Worm (Caenorhabditis elegans) whole organism, L1 larva: ENCODE results near the gene sre-40.

Source experiments
- C04F5.9 ChIP-seq: sonication (generic microtip); optimal IDR thresholded peaks from 2 replicates; lab custom pipeline; 2016; ENCODE audit warnings: missing genetic modification characterization, missing compliant biosample characterization
- aly-2 ChIP-seq: fragments of 150-350 bp; optimal IDR thresholded peaks from 2 replicates; lab custom pipeline; 2014; ENCODE audit warnings: missing biosample characterization, missing genetic modification characterization
- blmp-1 ChIP-seq: fragments of 150-350 bp; optimal IDR thresholded peaks from 2 replicates; lab custom pipeline; 2014; ENCODE audit warnings: missing biosample characterization, missing genetic modification characterization
- ceh-63 ChIP-seq: fragments of 200-800 bp; sonication (Bioruptor generic); optimal IDR thresholded peaks from 2 replicates; lab custom pipeline; 2018; ENCODE audit warnings: mild to moderate bottlenecking, missing genetic modification characterization, missing compliant biosample characterization
- ceh-8 ChIP-seq: fragments of 200-800 bp; sonication (Bioruptor generic); optimal IDR thresholded peaks from 2 replicates; lab custom pipeline; 2018; ENCODE audit warnings: mild to moderate bottlenecking, missing genetic modification characterization, moderate library complexity, missing compliant biosample characterization
- ces-1 ChIP-seq: fragments of 150-350 bp; optimal IDR thresholded peaks from 2 replicates; lab custom pipeline; 2014; ENCODE audit warnings: missing biosample characterization, missing genetic modification reagents, missing genetic modification characterization
- dsc-1 ChIP-seq: sonication (generic microtip); optimal IDR thresholded peaks from 2 replicates; lab custom pipeline; 2016; ENCODE audit warnings: mild to moderate bottlenecking, missing genetic modification characterization, missing compliant biosample characterization
- efl-1 ChIP-seq, 4 experiments: fragments of 150-350 bp; optimal IDR thresholded peaks in 3 of 4; peaks in 1 of 4; 1 replicate in 1 of 4; 2 replicates in 3 of 4; lab custom pipeline; 2014; ENCODE audit warnings: missing biosample characterization in 2 of 4, missing genetic modification characterization in 2 of 4, missing genetic modification reagents in 2 of 4
- egl-13 ChIP-seq: sonication (generic microtip); optimal IDR thresholded peaks from 2 replicates; lab custom pipeline; 2016; ENCODE audit warnings: missing genotype, missing genetic modification reagents, missing genetic modification characterization, missing compliant biosample characterization
- ets-5 ChIP-seq: fragments of 200-800 bp; sonication (Bioruptor generic); IDR thresholded peaks from 2 replicates; pipeline ENCODE4 v1.3.6; 2022; ENCODE audit warnings: missing genetic modification characterization, missing compliant biosample characterization
- fkh-4 ChIP-seq: sonication (generic microtip); optimal IDR thresholded peaks from 2 replicates; lab custom pipeline; 2016; ENCODE audit warnings: missing compliant biosample characterization, missing genetic modification characterization, borderline replicate concordance
- fkh-8 ChIP-seq: sonication (generic microtip); optimal IDR thresholded peaks from 2 replicates; lab custom pipeline; 2016; ENCODE audit warnings: mild to moderate bottlenecking, missing genetic modification characterization, missing compliant biosample characterization
- fos-1 ChIP-seq: fragments of 150-350 bp; optimal IDR thresholded peaks from 2 replicates; lab custom pipeline; 2014; ENCODE audit warnings: missing biosample characterization, missing genetic modification characterization
- hpl-2 ChIP-seq: fragments of 150-350 bp; optimal IDR thresholded peaks from 2 replicates; lab custom pipeline; 2014; ENCODE audit warnings: missing biosample characterization, missing genetic modification reagents, missing genetic modification characterization
- jun-1 ChIP-seq: fragments of 150-350 bp; optimal IDR thresholded peaks from 2 replicates; lab custom pipeline; 2014; ENCODE audit warnings: missing biosample characterization, missing genetic modification reagents, missing genetic modification characterization
- lin-14 ChIP-seq: fragments of 200-800 bp; sonication (Bioruptor generic); optimal IDR thresholded peaks from 2 replicates; lab custom pipeline; 2018; ENCODE audit warnings: mild to moderate bottlenecking, missing genetic modification characterization, moderate library complexity, missing compliant biosample characterization
- lin-15B ChIP-seq: fragments of 150-350 bp; sonication (generic microtip); optimal IDR thresholded peaks from 3 replicates; lab custom pipeline; 2014; ENCODE audit warnings: missing biosample characterization, missing genetic modification characterization
- lin-35 ChIP-seq, 2 experiments: fragments of 150-350 bp; optimal IDR thresholded peaks; 2 replicates each; lab custom pipeline; 2014; ENCODE audit warnings: missing biosample characterization in 2 of 2, missing genetic modification characterization in 2 of 2, missing genetic modification reagents in 2 of 2
- lin-39 ChIP-seq: fragments of 150-350 bp; optimal IDR thresholded peaks from 2 replicates; lab custom pipeline; 2014; ENCODE audit warnings: missing biosample characterization, missing genetic modification reagents, missing genetic modification characterization
- lsy-2 ChIP-seq, 2 experiments: fragments of 150-350 bp; optimal IDR thresholded peaks; 2 replicates each; lab custom pipeline; 2014; ENCODE audit warnings: missing biosample characterization in 2 of 2, missing genetic modification characterization in 2 of 2
- mab-9 ChIP-seq: fragments of 200-800 bp; sonication (Bioruptor generic); IDR thresholded peaks from 2 replicates; pipeline ENCODE4 v1.3.6; 2022; ENCODE audit warnings: missing genetic modification reagents, missing genetic modification characterization, missing compliant biosample characterization
- mdl-1 ChIP-seq, 2 experiments: fragments of 150-350 bp; optimal IDR thresholded peaks; 2 replicates each; lab custom pipeline; 2014 to 2017; ENCODE audit warnings: missing biosample characterization in 2 of 2, missing genetic modification characterization in 2 of 2, inconsistent platforms in 1 of 2
- nhr-12 ChIP-seq: sonication (generic microtip); optimal IDR thresholded peaks from 2 replicates; lab custom pipeline; 2017; ENCODE audit warnings: missing biosample characterization, missing genetic modification characterization
- nhr-71 ChIP-seq: sonication (generic microtip); optimal IDR thresholded peaks from 2 replicates; lab custom pipeline; 2016; ENCODE audit warnings: mild to moderate bottlenecking, missing genetic modification characterization, moderate library complexity, missing compliant biosample characterization
- nhr-76 ChIP-seq: sonication (generic microtip); optimal IDR thresholded peaks from 2 replicates; lab custom pipeline; 2017; ENCODE audit warnings: missing biosample characterization, missing genetic modification characterization
- skn-1 ChIP-seq: fragments of 150-350 bp; optimal IDR thresholded peaks from 2 replicates; lab custom pipeline; 2014; ENCODE audit warnings: missing biosample characterization, missing genetic modification characterization
- snpc-4 ChIP-seq: fragments of 150-350 bp; optimal IDR thresholded peaks from 2 replicates; lab custom pipeline; 2014; ENCODE audit warnings: missing biosample characterization, missing genetic modification characterization
- zag-1 ChIP-seq: fragments of 150-350 bp; optimal IDR thresholded peaks from 2 replicates; lab custom pipeline; 2014; ENCODE audit warnings: missing biosample characterization, missing genetic modification characterization
- ztf-11 ChIP-seq, 2 experiments: sonication (generic microtip); optimal IDR thresholded peaks; 2 replicates each; lab custom pipeline; 2016 to 2017; ENCODE audit warnings: missing genetic modification characterization in 2 of 2, missing biosample characterization in 1 of 2, missing compliant biosample characterization in 1 of 2

The sre-40 gene

DNA sequence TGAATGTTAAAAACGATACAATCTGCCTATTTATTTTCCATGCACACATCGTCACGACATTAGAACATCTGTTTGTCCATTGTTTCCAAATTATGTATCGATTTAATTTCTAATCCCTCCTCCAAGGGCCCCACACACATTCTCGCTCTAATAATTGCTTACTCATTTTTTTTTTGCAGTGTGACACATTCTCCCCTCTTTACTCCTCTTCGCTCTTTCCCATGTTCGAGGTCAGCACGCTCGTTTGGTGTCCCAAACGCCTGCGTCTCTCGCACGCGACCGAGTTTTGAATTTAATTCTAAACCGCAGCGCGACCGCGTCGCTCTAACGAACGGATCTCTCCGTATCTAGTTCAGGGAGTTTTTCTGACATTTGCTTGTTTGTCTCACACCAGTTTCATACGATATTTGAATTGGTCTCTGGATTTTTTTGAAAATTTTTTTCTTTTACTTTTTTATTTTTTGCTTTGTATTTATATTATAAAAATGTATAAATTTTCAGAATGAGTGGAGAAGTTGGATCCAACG lies 10.9 kb downstream of the sre-40 start, which contains the start of the genes clec-140 and hmg-11 (continued):
- TF ChIP-seq snpc-4 (tag; lab: Kevin White, UChicago) (peak; percentile 12), ztf-11 (tag; optimal IDR thresholded peaks at IDR 0.05; lab: Kevin White, UChicago) (peak in 1 of 2 experiments; percentile 55), lin-15B (tag; lab: Kevin White, UChicago) (peak; percentile 28), mab-9 (no peak), lin-14 (GFP tag; lab: Kevin White, UChicago) (peak; percentile 96), mdl-1 (tag; optimal IDR thresholded peaks at IDR 0.05; lab: Kevin White, UChicago) (peak in 1 of 2 experiments; percentile 79), ets-5 (no peak)

DNA sequence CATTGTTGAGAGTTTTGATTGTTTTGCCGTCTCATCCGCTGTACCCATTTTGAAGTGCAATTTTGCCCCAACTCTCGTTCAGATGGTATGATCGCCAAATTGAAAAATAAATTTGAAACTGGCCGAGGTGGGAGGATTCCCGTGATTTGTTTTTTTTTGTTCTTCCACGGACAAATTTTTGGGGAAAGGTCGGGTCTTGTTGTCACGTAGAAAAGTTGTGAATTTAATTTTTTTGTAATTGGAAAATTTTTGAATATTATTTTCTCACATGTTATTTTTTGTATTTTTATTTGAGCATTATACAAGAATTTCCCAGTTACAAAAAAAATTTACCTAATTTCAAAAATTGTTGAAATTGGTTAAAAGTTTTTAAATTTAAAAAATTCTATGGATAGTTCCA lies 11.9 kb downstream of the sre-40 start, which contains the start of gene T05A7.6:
TSS of gene T05A7.6 (minus strand) at position 101 of the 400 bp plus-strand sequence.
- TF ChIP-seq ces-1 (GFP tag; lab: Kevin White, UChicago): no peak
- no peak for TF ChIP-seq lsy-2 (tag; optimal IDR thresholded peaks at IDR 0.05; lab: Kevin White, UChicago)
- no peak for TF ChIP-seq nhr-71 (tag; lab: Kevin White, UChicago)
- TF ChIP-seq blmp-1 (tag; lab: Kevin White, UChicago): no peak
- TF ChIP-seq fkh-8: no peak
- TF ChIP-seq nhr-76 (tag; lab: Kevin White, UChicago): no peak
- TF ChIP-seq C04F5.9: no peak
- TF ChIP-seq egl-13: no peak
- no peak for TF ChIP-seq skn-1
- TF ChIP-seq lin-14 (GFP tag; lab: Kevin White, UChicago): no peak

DNA sequence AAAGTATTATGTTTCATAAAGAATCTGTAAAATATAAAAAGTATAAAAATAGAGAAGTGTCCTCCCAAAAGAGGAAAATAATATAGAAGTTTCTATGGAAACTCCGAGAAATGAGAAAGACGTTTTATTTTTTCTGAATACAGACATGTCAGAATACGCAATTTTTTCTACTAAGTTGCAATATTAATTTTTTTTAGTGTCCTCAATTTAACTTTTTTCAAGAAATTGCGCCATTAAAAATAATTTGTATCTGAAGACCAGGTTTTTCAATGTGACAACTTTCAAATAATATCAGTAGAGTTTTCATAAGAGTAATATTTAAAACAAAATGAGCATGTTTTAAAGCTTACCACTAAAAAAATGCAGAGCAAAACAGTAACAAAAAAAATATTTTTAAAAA lies 16.0 kb downstream of the sre-40 start, which contains the start of gene fut-5:
TSS of gene fut-5 (minus strand) at position 101 of the 400 bp plus-strand sequence.
- TF ChIP-seq lin-35 (GFP tag; optimal IDR thresholded peaks at IDR 0.05; lab: Kevin White, UChicago) (no peak), efl-1 (optimal IDR thresholded peaks at IDR 0.05; lab: Kevin White, UChicago) (no peak), efl-1 (GFP tag; optimal IDR thresholded peaks at IDR 0.05 in 1 of 2; lab: Kevin White, UChicago) (no peak), aly-2 (tag; lab: Kevin White, UChicago) (no peak)

DNA sequence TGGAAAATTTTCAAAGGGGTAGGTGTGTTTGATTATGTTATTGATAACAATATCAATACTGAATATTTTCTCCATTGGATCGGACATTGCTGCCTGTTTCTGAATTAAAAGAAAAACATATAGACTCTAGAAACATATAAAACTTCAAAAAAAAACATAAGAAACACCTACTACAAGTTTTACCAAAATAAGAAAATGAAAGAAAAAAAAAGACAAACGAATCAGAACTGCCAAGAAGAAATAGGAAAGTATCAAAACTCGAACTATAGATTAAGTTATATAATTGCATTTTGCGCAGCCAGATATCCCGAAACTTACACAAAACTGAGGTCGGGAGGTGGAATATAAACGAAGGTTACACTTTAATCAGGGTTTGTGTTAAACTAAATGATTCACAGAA lies 18.2 kb downstream of the sre-40 start, which contains the start of gene T05A7.11:
TSS of gene T05A7.11 (minus strand) at position 101 of the 400 bp plus-strand sequence.
- no peak for TF ChIP-seq efl-1 (optimal IDR thresholded peaks at IDR 0.05; lab: Kevin White, UChicago)
- TF ChIP-seq efl-1 (GFP tag; optimal IDR thresholded peaks at IDR 0.05 in 1 of 2; lab: Kevin White, UChicago): peak in 1 of 2 experiments; percentile 68
- TF ChIP-seq jun-1 (tag; lab: Kevin White, UChicago): no peak

DNA sequence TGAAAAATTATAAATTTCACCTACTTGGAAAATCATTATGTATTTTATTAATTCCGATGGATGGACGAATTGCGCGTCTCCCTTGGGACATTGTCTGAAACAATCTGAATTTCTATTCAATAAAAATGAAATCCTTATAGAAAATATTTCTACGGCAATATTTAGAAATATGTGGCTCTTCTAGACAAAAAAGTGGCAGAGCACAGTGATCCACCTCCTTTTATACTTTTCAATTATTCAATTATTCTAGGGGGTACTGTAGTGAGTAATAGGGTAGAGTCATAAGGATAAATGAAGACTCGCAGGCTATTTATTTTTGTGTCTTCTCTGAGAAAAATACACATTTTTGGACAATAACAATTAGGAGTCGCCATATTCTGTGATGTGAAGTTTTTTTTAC lies 20.4 kb downstream of the sre-40 start, which contains the start of gene T05A7.12:
TSS of gene T05A7.12 (minus strand) at position 101 of the 400 bp plus-strand sequence.
- TF ChIP-seq ceh-8 (GFP tag; lab: Kevin White, UChicago) (peak; percentile 56), hpl-2 (GFP tag; lab: Kevin White, UChicago) (no peak)

DNA sequence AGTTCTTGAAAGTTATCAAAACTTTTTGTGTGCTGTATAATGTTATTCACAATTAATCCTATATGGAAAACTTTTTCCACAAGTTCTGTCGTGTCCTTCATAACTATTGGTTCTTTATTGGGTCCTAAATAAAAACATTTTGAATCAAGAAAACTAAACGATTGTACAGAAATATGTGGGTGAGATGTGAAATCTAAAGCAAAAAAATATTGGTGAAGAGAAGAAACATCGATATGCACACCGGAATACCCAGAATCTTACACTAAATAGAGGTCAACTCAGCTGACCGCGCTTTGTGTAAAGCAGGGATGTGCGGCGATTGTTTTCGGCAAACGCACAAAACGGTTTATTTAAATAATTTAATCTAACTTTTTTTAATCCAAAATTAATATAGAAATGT lies 22.3 kb downstream of the sre-40 start, which contains the start of gene T05A7.13:
TSS of gene T05A7.13 (minus strand) at position 101 of the 400 bp plus-strand sequence.
- TF ChIP-seq zag-1: no peak
- no peak for TF ChIP-seq fos-1 (tag; lab: Kevin White, UChicago)

DNA sequence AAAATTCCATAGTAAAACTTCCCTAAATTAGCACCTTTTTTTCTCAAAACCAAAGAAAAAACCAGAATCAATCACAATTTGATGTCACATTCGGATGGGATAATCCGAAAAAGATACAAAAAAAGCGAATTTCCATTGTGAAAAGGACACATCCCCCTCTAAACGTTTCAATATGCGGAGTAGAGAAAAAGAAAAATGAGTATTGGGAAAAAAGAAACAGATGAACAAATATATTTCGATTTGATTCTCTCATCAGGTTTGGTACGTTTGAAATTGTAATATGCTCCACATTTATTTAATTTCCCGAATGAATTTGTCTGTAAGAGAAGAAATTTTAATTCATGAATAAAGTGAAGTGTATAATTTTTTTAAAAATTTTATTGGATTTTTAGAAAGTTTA lies 25.3 kb downstream of the sre-40 start:
- peak; percentile 91 for TF ChIP-seq dsc-1 (tag; lab: Kevin White, UChicago)
- TF ChIP-seq fkh-4 (tag; lab: Kevin White, UChicago): peak; percentile 67
- TF ChIP-seq lin-39 (tag; lab: Kevin White, UChicago): no peak
- TF ChIP-seq ceh-63: no peak
- no peak for TF ChIP-seq nhr-12 (tag; lab: Kevin White, UChicago)
- TF ChIP-seq, all 84 proteins: peak for 2
